Fruit fly (Drosophila melanogaster) whole organism, embryonic: Measurements from ENCODE around the gene CG31542.
A peak's percentile ranks its signal among the peaks of the same experiment; 100 is the strongest.

Source experiments
- CG11093 ChIP-seq: fragments of 200-800 bp; sonication (Bioruptor generic); IDR thresholded peaks from 3 replicates; pipeline ENCODE4 v1.3.6; 2022; ENCODE audit warnings: missing biosample characterization, missing genetic modification characterization
- CG11504 ChIP-seq: fragments of 200-800 bp; sonication (Bioruptor generic); optimal IDR thresholded peaks from 3 replicates; lab custom pipeline; 2019; ENCODE audit warnings: missing biosample characterization, mild to moderate bottlenecking, missing genetic modification characterization, moderate library complexity
- CG12236 ChIP-seq: fragments of 200-800 bp; sonication (Bioruptor generic); optimal IDR thresholded peaks from 2 replicates; lab custom pipeline; 2016; ENCODE audit warnings: missing biosample characterization, missing genetic modification characterization
- CG12744 ChIP-seq: fragments of 200-800 bp; sonication (Bioruptor generic); optimal IDR thresholded peaks from 2 replicates; lab custom pipeline; 2016; ENCODE audit warnings: missing biosample characterization, missing genetic modification characterization
- CG12769 ChIP-seq: fragments of 200-800 bp; sonication (Bioruptor generic); optimal IDR thresholded peaks from 2 replicates; lab custom pipeline; 2019; ENCODE audit warnings: missing biosample characterization, mild to moderate bottlenecking, missing genetic modification characterization, moderate library complexity
- CG13296 ChIP-seq: fragments of 200-800 bp; sonication (Bioruptor generic); optimal IDR thresholded peaks from 3 replicates; lab custom pipeline; 2018; ENCODE audit warnings: missing biosample characterization, mild to moderate bottlenecking, missing genetic modification characterization
- CG15479 ChIP-seq: fragments of 200-800 bp; sonication (Bioruptor generic); optimal IDR thresholded peaks from 3 replicates; lab custom pipeline; 2019; ENCODE audit warnings: missing biosample characterization, mild to moderate bottlenecking, missing genetic modification characterization, moderate library complexity
- CG17328 ChIP-seq: fragments of 200-800 bp; sonication (Bioruptor generic); IDR thresholded peaks from 2 replicates; pipeline ENCODE4 v1.3.6; 2022; ENCODE audit warnings: missing biosample characterization, missing genetic modification characterization
- CG18599 ChIP-seq: fragments of 200-800 bp; sonication (Bioruptor generic); optimal IDR thresholded peaks from 3 replicates; lab custom pipeline; 2017; ENCODE audit warnings: missing biosample characterization, missing genetic modification characterization, mild to moderate bottlenecking, moderate library complexity, missing genetic modification reagents
- CG2199 ChIP-seq: fragments of 200-800 bp; sonication (Bioruptor generic); IDR thresholded peaks from 3 replicates; pipeline ENCODE4 v1.3.6; 2022; ENCODE audit warnings: missing biosample characterization, missing genetic modification characterization
- CG30020 ChIP-seq: fragments of 200-800 bp; optimal IDR thresholded peaks from 2 replicates; lab custom pipeline; 2019; ENCODE audit warnings: missing biosample characterization, mild to moderate bottlenecking, missing genetic modification characterization, moderate library complexity
- CG31224 ChIP-seq: fragments of 200-800 bp; sonication (Bioruptor generic); IDR thresholded peaks from 2 replicates; pipeline ENCODE4 v1.3.6; 2022; ENCODE audit warnings: missing biosample characterization, missing genetic modification characterization
- CG31365 ChIP-seq: fragments of 200-800 bp; sonication (Bioruptor generic); optimal IDR thresholded peaks from 2 replicates; lab custom pipeline; 2018; ENCODE audit warnings: missing biosample characterization, mild to moderate bottlenecking, missing genetic modification characterization
- CG3407 ChIP-seq: fragments of 200-800 bp; sonication (Bioruptor generic); optimal IDR thresholded peaks from 2 replicates; lab custom pipeline; 2018; ENCODE audit warnings: missing biosample characterization, mild to moderate bottlenecking, missing genetic modification characterization
- CG4424 ChIP-seq: fragments of 200-800 bp; sonication (Bioruptor generic); optimal IDR thresholded peaks from 3 replicates; lab custom pipeline; 2016; ENCODE audit warnings: missing biosample characterization, missing genetic modification characterization
- CG7928 ChIP-seq: fragments of 200-800 bp; sonication (Bioruptor generic); optimal IDR thresholded peaks from 2 replicates; lab custom pipeline; 2017; ENCODE audit warnings: missing biosample characterization, mild to moderate bottlenecking, missing genetic modification characterization
- CG8944 ChIP-seq: fragments of 200-800 bp; sonication (Bioruptor generic); optimal IDR thresholded peaks from 3 replicates; lab custom pipeline; 2016; ENCODE audit warnings: missing biosample characterization, missing genetic modification characterization
- CG9215 ChIP-seq: fragments of 200-800 bp; sonication (Bioruptor generic); IDR thresholded peaks from 2 replicates; pipeline ENCODE4 v1.3.6; 2022; ENCODE audit warnings: missing biosample characterization, missing genetic modification characterization
- CG9817 ChIP-seq: fragments of 200-800 bp; sonication (Bioruptor generic); optimal IDR thresholded peaks from 2 replicates; lab custom pipeline; 2018; ENCODE audit warnings: missing biosample characterization, mild to moderate bottlenecking, missing genetic modification characterization, moderate library complexity
- CTCF ChIP-seq: fragments of 200-800 bp; sonication (Bioruptor generic); optimal IDR thresholded peaks from 2 replicates; lab custom pipeline; 2017; ENCODE audit warnings: missing biosample characterization, mild to moderate bottlenecking, missing genetic modification characterization, moderate library complexity
- CkIIα-i1 ChIP-seq: fragments of 200-800 bp; sonication (Bioruptor generic); IDR thresholded peaks from 2 replicates; pipeline ENCODE4 v1.3.6; 2022; ENCODE audit warnings: missing biosample characterization, missing genetic modification characterization
- Dbx ChIP-seq: fragments of 200-800 bp; sonication (Bioruptor generic); IDR thresholded peaks from 3 replicates; pipeline ENCODE4 v1.3.6; 2022; ENCODE audit warnings: missing biosample characterization, missing genetic modification characterization
- Deaf1 ChIP-seq: fragments of 200-800 bp; optimal IDR thresholded peaks from 3 replicates; lab custom pipeline; 2019; ENCODE audit warnings: missing biosample characterization, mild to moderate bottlenecking, missing genetic modification characterization, moderate library complexity
- Dp ChIP-seq: fragments of 200-800 bp; sonication (Bioruptor generic); optimal IDR thresholded peaks from 2 replicates; lab custom pipeline; 2018; ENCODE audit warnings: missing biosample characterization, mild to moderate bottlenecking, missing genetic modification characterization, moderate library complexity
- Drgx ChIP-seq: fragments of 200-800 bp; sonication (Bioruptor generic); IDR thresholded peaks from 2 replicates; pipeline ENCODE4 v1.3.6; 2022; ENCODE audit warnings: missing biosample characterization, missing genetic modification characterization
- ERR ChIP-seq: fragments of 200-800 bp; sonication (Bioruptor generic); optimal IDR thresholded peaks from 2 replicates; lab custom pipeline; 2016; ENCODE audit warnings: missing biosample characterization, missing genetic modification characterization
- Eip74EF ChIP-seq, 2 experiments: fragments of 200-800 bp in 1 of 2; fragments of >200 bp in 1 of 2; sonication (Bioruptor generic) in 1 of 2; optimal IDR thresholded peaks; 2 replicates each; lab custom pipeline; 2017 to 2019; ENCODE audit warnings: missing biosample characterization in 2 of 2, missing genetic modification characterization in 2 of 2, mild to moderate bottlenecking in 1 of 2, moderate library complexity in 1 of 2
- Ets97D ChIP-seq: fragments of 200-800 bp; sonication (Bioruptor generic); optimal IDR thresholded peaks from 3 replicates; lab custom pipeline; 2016; ENCODE audit warnings: missing biosample characterization, missing genetic modification characterization
- Gug ChIP-seq: fragments of 200-800 bp; sonication (Bioruptor generic); IDR thresholded peaks from 4 replicates; pipeline ENCODE4 v1.3.6; 2022; ENCODE audit warnings: missing biosample characterization, missing genetic modification characterization
- H15 ChIP-seq: fragments of 200-800 bp; sonication (Bioruptor generic); IDR thresholded peaks from 3 replicates; pipeline ENCODE4 v1.3.6; 2022; ENCODE audit warnings: missing biosample characterization, missing genetic modification characterization
- Hr51 ChIP-seq, 2 experiments: fragments of 200-800 bp; sonication (Bioruptor generic); optimal IDR thresholded peaks; 2 replicates in 1 of 2; 3 replicates in 1 of 2; lab custom pipeline; 2016 to 2018; ENCODE audit warnings: missing biosample characterization in 2 of 2, missing genetic modification characterization in 2 of 2, mild to moderate bottlenecking in 1 of 2, moderate library complexity in 1 of 2
- Meics ChIP-seq: fragments of 200-800 bp; sonication (Bioruptor generic); optimal IDR thresholded peaks from 2 replicates; lab custom pipeline; 2017; ENCODE audit warnings: missing biosample characterization, mild to moderate bottlenecking, missing genetic modification characterization
- Mrtf ChIP-seq: fragments of 200-800 bp; sonication (Bioruptor generic); IDR thresholded peaks from 3 replicates; pipeline ENCODE4 v1.3.6; 2022; ENCODE audit warnings: missing biosample characterization, missing genetic modification characterization
- Nf-YB ChIP-seq: fragments of 200-800 bp; sonication (Bioruptor generic); optimal IDR thresholded peaks from 3 replicates; lab custom pipeline; 2019; ENCODE audit warnings: missing biosample characterization, mild to moderate bottlenecking, missing genetic modification characterization, moderate library complexity
- Ptx1 ChIP-seq: fragments of 200-800 bp; sonication (Bioruptor generic); IDR thresholded peaks from 2 replicates; pipeline ENCODE4 v1.3.6; 2022; ENCODE audit warnings: missing biosample characterization, missing genetic modification characterization
- Xrp1 ChIP-seq: fragments of 200-800 bp; sonication (Bioruptor generic); IDR thresholded peaks from 2 replicates; pipeline ENCODE4 v1.3.6; 2022; ENCODE audit warnings: missing biosample characterization, missing genetic modification characterization
- aop ChIP-seq: fragments of 200-800 bp; sonication (Bioruptor generic); IDR thresholded peaks from 2 replicates; pipeline ENCODE4 v1.3.6; 2022; ENCODE audit warnings: missing biosample characterization, missing genetic modification characterization
- crc ChIP-seq: fragments of 200-800 bp; sonication (Bioruptor generic); optimal IDR thresholded peaks from 2 replicates; lab custom pipeline; 2016; ENCODE audit warnings: missing biosample characterization, missing genetic modification characterization
- dmrt11E ChIP-seq: fragments of 200-800 bp; sonication (Bioruptor generic); optimal IDR thresholded peaks from 3 replicates; lab custom pipeline; 2018; ENCODE audit warnings: missing biosample characterization, mild to moderate bottlenecking, missing genetic modification characterization, moderate library complexity
- ham ChIP-seq: fragments of 200-800 bp; sonication (Bioruptor generic); IDR thresholded peaks from 2 replicates; pipeline ENCODE4 v1.3.6; 2022; ENCODE audit warnings: missing biosample characterization, missing genetic modification characterization
- hth ChIP-seq: fragments of >200 bp; optimal IDR thresholded peaks from 2 replicates; lab custom pipeline; 2017; ENCODE audit warnings: inconsistent platforms
- luna ChIP-seq: fragments of 200-800 bp; sonication (Bioruptor generic); optimal IDR thresholded peaks from 2 replicates; lab custom pipeline; 2016; ENCODE audit warnings: missing biosample characterization, missing genetic modification characterization
- mam ChIP-seq: fragments of 200-800 bp; sonication (Bioruptor generic); optimal IDR thresholded peaks from 3 replicates; lab custom pipeline; 2016; ENCODE audit warnings: missing biosample characterization, missing genetic modification characterization
- pb ChIP-seq: fragments of 200-800 bp; sonication (Bioruptor generic); optimal IDR thresholded peaks from 3 replicates; lab custom pipeline; 2016; ENCODE audit warnings: missing biosample characterization, missing genetic modification characterization
- pita ChIP-seq: fragments of 200-800 bp; sonication (Bioruptor generic); optimal IDR thresholded peaks from 2 replicates; lab custom pipeline; 2017; ENCODE audit warnings: missing biosample characterization, mild to moderate bottlenecking, missing genetic modification characterization
- sens ChIP-seq: fragments of 200-800 bp; sonication (Bioruptor generic); peaks from one replicate; lab custom pipeline; 2016; ENCODE audit warnings: missing biosample characterization, missing genetic modification characterization
- sob ChIP-seq: fragments of 200-800 bp; sonication (Bioruptor generic); IDR thresholded peaks from 2 replicates; pipeline ENCODE4 v1.3.6; 2022; ENCODE audit warnings: missing biosample characterization, missing genetic modification characterization
- stwl ChIP-seq: fragments of 200-800 bp; sonication (Bioruptor generic); optimal IDR thresholded peaks from 3 replicates; lab custom pipeline; 2018; ENCODE audit warnings: missing biosample characterization, mild to moderate bottlenecking, missing genetic modification characterization, moderate library complexity
- yki ChIP-seq: fragments of >200 bp; optimal IDR thresholded peaks from 3 replicates; lab custom pipeline; 2018
- zen ChIP-seq: fragments of 200-800 bp; sonication (Bioruptor generic); optimal IDR thresholded peaks from 3 replicates; lab custom pipeline; 2018; ENCODE audit warnings: missing biosample characterization, mild to moderate bottlenecking, missing genetic modification characterization, moderate library complexity

The CG31542 gene

dm6 chr3R:5323741-5324538, 45.4 kb upstream of the CG31542 start (continued):
- peak; percentile 78 for TF ChIP-seq sens
- TF ChIP-seq CG31224 (GFP tag; lab: Robert Waterston, UW), result no peak

dm6 chr3R:5326166-5326565, 43.2 kb upstream of the CG31542 start:
- peak; percentile 84 for TF ChIP-seq CG11504 (tag; lab: Kevin White, UChicago)
- 0 out of 3 replicates have a peak, but pooled peaks have one; percentile 78 for TF ChIP-seq CG2199 (GFP tag; lab: Robert Waterston, UW)
- TF ChIP-seq Dbx (GFP tag; lab: Robert Waterston, UW), result no peak
- TF ChIP-seq Drgx (GFP tag; lab: Robert Waterston, UW), result 0 out of 2 replicates have a peak, but pooled peaks have one; percentile 5
- TF ChIP-seq Meics (GFP tag; lab: Kevin White, UChicago), result no peak
- no peak for TF ChIP-seq Dp
- TF ChIP-seq hth (lab: Kevin White, UChicago), result no peak
- no peak for TF ChIP-seq CG13296 (GFP tag; lab: Kevin White, UChicago)
- TF ChIP-seq CG12236, result no peak
- no peak for TF ChIP-seq CG9215 (GFP tag; lab: Robert Waterston, UW)
- no peak for TF ChIP-seq CG12769 (tag; lab: Kevin White, UChicago)
- TF ChIP-seq CG31224 (GFP tag; lab: Robert Waterston, UW), result no peak
- TF ChIP-seq sob (GFP tag; lab: Robert Waterston, UW), result no peak
- TF ChIP-seq Mrtf, result no peak
- TF ChIP-seq crc (GFP tag; lab: Kevin White, UChicago), result no peak
- TF ChIP-seq aop (GFP tag; lab: Robert Waterston, UW), result no peak
- no peak for TF ChIP-seq CG12744 (GFP tag; lab: Kevin White, UChicago)
- TF ChIP-seq stwl (tag; lab: Kevin White, UChicago), result peak; percentile 9
- TF ChIP-seq luna (GFP tag; lab: Kevin White, UChicago), result no peak
- TF ChIP-seq H15, result no peak
- TF ChIP-seq CG8944, result no peak
- no peak for TF ChIP-seq yki
- no peak for TF ChIP-seq CG4424 (GFP tag; lab: Kevin White, UChicago)
- 0 out of 3 replicates have a peak, but pooled peaks have one; percentile 8 for TF ChIP-seq CG11093 (GFP tag; lab: Robert Waterston, UW)
- no peak for TF ChIP-seq Deaf1 (tag; lab: Kevin White, UChicago)
- no peak for TF ChIP-seq Ets97D (GFP tag; lab: Kevin White, UChicago)
- peak; percentile 26 for TF ChIP-seq pita (GFP tag; lab: Kevin White, UChicago)
- TF ChIP-seq CG9817 (tag; lab: Kevin White, UChicago), result no peak
- TF ChIP-seq CG30020, result no peak
- TF ChIP-seq Gug, result no peak
- peak; percentile 55 for TF ChIP-seq CTCF
- no peak for TF ChIP-seq CG31365
- no peak for TF ChIP-seq CkIIα-i1 (GFP tag; lab: Robert Waterston, UW)
- no peak for TF ChIP-seq CG7928 (GFP tag; lab: Kevin White, UChicago)
- no peak for TF ChIP-seq pb (GFP tag; lab: Kevin White, UChicago)

- TF ChIP-seq mam (GFP tag; lab: Kevin White, UChicago), result no peak
- peak; percentile 24; the same call in 1 of the 2 replicates for TF ChIP-seq Xrp1 (GFP tag; lab: Robert Waterston, UW)
- TF ChIP-seq zen (tag; lab: Kevin White, UChicago), result peak; percentile 53
- no peak for TF ChIP-seq Ptx1
- TF ChIP-seq dmrt11E (tag; lab: Kevin White, UChicago), result peak; percentile 61
- TF ChIP-seq Eip74EF (GFP tag; optimal IDR thresholded peaks at IDR 0.05; lab: Kevin White, UChicago), result no peak
- TF ChIP-seq ham, result no peak
- peak; percentile 19 for TF ChIP-seq CG3407
- TF ChIP-seq hth (lab: Kevin White, UChicago), result no peak
- TF ChIP-seq CG18599 (GFP tag; lab: Kevin White, UChicago), result no peak
- peak; percentile 16; the same call in 1 of the 2 replicates for TF ChIP-seq CG17328 (GFP tag; lab: Robert Waterston, UW)
- peak; percentile 99 for TF ChIP-seq CG15479 (GFP tag; lab: Kevin White, UChicago)
- TF ChIP-seq pb (GFP tag; lab: Kevin White, UChicago), result no peak
- peak; percentile 55 for TF ChIP-seq Nf-YB (GFP tag; lab: Kevin White, UChicago)
- no peak for TF ChIP-seq Hr51 (GFP tag; optimal IDR thresholded peaks at IDR 0.05; lab: Kevin White, UChicago)
- TF ChIP-seq ERR (GFP tag; lab: Kevin White, UChicago), result no peak
These were observed 41.4 kb upstream of the CG31542 start for dm6 chr3R:5327911-5328310.
